Fruit fly (Drosophila melanogaster): Measurements from ENCODE around the gene CrebA.
A peak's percentile ranks its signal among the peaks of the same experiment; 100 is the strongest.

Gene CrebA

dm6 chr3L:15508233-15508632 lies 27.0 kb upstream of the CrebA start, which contains the start of gene CG7841 (continued):
- TF ChIP-seq Lim3 (GFP tag; IDR thresholded peaks at IDR 0.05) (no peak; the same call in 1 of the 2 replicates), aop (GFP tag; IDR thresholded peaks at IDR 0.05) (peak; percentile 87), toy (GFP tag; IDR thresholded peaks at IDR 0.05) (no peak; the same call in 1 of the 2 replicates), sna (GFP tag; IDR thresholded peaks at IDR 0.05; ENCODE audit: partially characterized antibody) (no peak), br (optimal IDR thresholded peaks at IDR 0.05) (no peak), CG30431 (GFP tag; optimal IDR thresholded peaks at IDR 0.05) (peak; percentile 92), her (GFP tag; optimal IDR thresholded peaks at IDR 0.05) (peak; percentile 96), CG1602 (GFP tag; optimal IDR thresholded peaks at IDR 0.05) (peak; percentile 93), hth (optimal IDR thresholded peaks at IDR 0.05) (no peak), bsh (GFP tag; optimal IDR thresholded peaks at IDR 0.05) (peak; percentile 96 to 99), Hr78 (GFP tag; optimal IDR thresholded peaks at IDR 0.05) (peak in 1 of 2 experiments; percentile 90), CG9817 (tag; optimal IDR thresholded peaks at IDR 0.05) (peak; percentile 96), Atf6 (GFP tag; IDR thresholded peaks at IDR 0.05) (peak; percentile 98), crol (GFP tag; IDR thresholded peaks at IDR 0.05) (peak; percentile 58; the same call in 1 of the 2 replicates), pros (GFP tag; optimal IDR thresholded peaks at IDR 0.05) (peak; percentile 93), run (tag; optimal IDR thresholded peaks at IDR 0.05) (peak; percentile 97), Max (GFP tag; optimal IDR thresholded peaks at IDR 0.05) (peak; percentile 98), Spps (tag; optimal IDR thresholded peaks at IDR 0.05) (peak; percentile 98), exex (tag; optimal IDR thresholded peaks at IDR 0.05) (peak; percentile 94), CG9727 (GFP tag; optimal IDR thresholded peaks at IDR 0.05) (peak; percentile 99), Med (GFP tag) (peak; percentile 100), Mes4 (GFP tag; optimal IDR thresholded peaks at IDR 0.05) (peak; percentile 96), salm (tag; optimal IDR thresholded peaks at IDR 0.05) (peak; percentile 98), CG16815 (GFP tag; optimal IDR thresholded peaks at IDR 0.05) (peak; percentile 87), H15 (GFP tag; IDR thresholded peaks at IDR 0.05) (no peak; the same call in 2 of the 3 replicates), ab (GFP tag; optimal IDR thresholded peaks at IDR 0.05) (peak; percentile 86), CG3847 (GFP tag; IDR thresholded peaks at IDR 0.05) (peak; percentile 94), CG15479 (GFP tag; optimal IDR thresholded peaks at IDR 0.05) (peak; percentile 48), CG14710 (tag; optimal IDR thresholded peaks at IDR 0.05) (peak; percentile 100), Sry-β (GFP tag; optimal IDR thresholded peaks at IDR 0.05) (peak; percentile 67), CG8765 (GFP tag; IDR thresholded peaks at IDR 0.05) (no peak), CG10209 (GFP tag; optimal IDR thresholded peaks at IDR 0.05) (peak; percentile 97), B-H1 (GFP tag; IDR thresholded peaks at IDR 0.05) (peak; percentile 91; the same call in 2 of the 3 replicates), CG10366 (GFP tag; IDR thresholded peaks at IDR 0.05) (peak; percentile 94), CG14965 (GFP tag; optimal IDR thresholded peaks at IDR 0.05; ENCODE audit: borderline replicate concordance) (peak; percentile 84), Rfx (GFP tag; IDR thresholded peaks at IDR 0.05) (peak; percentile 98), CG5180 (GFP tag; optimal IDR thresholded peaks at IDR 0.05) (peak; percentile 93), Scr (GFP tag; IDR thresholded peaks at IDR 0.05; ENCODE audit: partially characterized antibody) (no peak), btn (GFP tag; optimal IDR thresholded peaks at IDR 0.05) (peak; percentile 94), Jarid2 (GFP tag; optimal IDR thresholded peaks at IDR 0.05) (peak; percentile 88), pnt (GFP tag; optimal IDR thresholded peaks at IDR 0.05) (peak; percentile 92), CG9797 (GFP tag; optimal IDR thresholded peaks at IDR 0.05) (peak; percentile 66), Atf3 (GFP tag; optimal IDR thresholded peaks at IDR 0.05) (peak; percentile 94), CG7786 (GFP tag; optimal IDR thresholded peaks at IDR 0.05) (peak; percentile 94), chinmo (GFP tag; IDR thresholded peaks at IDR 0.05; ENCODE audit: partially characterized antibody) (no peak), jing (GFP tag; optimal IDR thresholded peaks at IDR 0.05) (peak; percentile 93), fd102C (GFP tag; optimal IDR thresholded peaks at IDR 0.05) (peak; percentile 94), Myb (GFP tag; optimal IDR thresholded peaks at IDR 0.05) (peak; percentile 87), Stat92E (GFP tag; optimal IDR thresholded peaks at IDR 0.05) (peak in 1 of 3 experiments; percentile 95), pita (GFP tag; optimal IDR thresholded peaks at IDR 0.05) (no peak)

Data from whole organism, embryonic.